Worm (Caenorhabditis elegans) whole organism, L4 larva: ENCODE data around the gene C32D5.12.

Experiments
- F44E2.7 ChIP-seq: fragments of 200-800 bp; sonication (Bioruptor generic); IDR thresholded peaks from 2 replicates; pipeline ENCODE4 v2.1.2; 2022; ENCODE audit warnings: missing genetic modification characterization, missing compliant biosample characterization
- R02D3.7 ChIP-seq: fragments of 150-350 bp; sonication (generic microtip); optimal IDR thresholded peaks from 3 replicates; lab custom pipeline; 2014; ENCODE audit warnings: missing biosample characterization, missing genetic modification characterization
- Y105C5A.15 ChIP-seq: fragments of 200-800 bp; sonication (Bioruptor generic); IDR thresholded peaks from 2 replicates; pipeline ENCODE4 v1.3.6; 2022; ENCODE audit warnings: missing genetic modification characterization, missing compliant biosample characterization
- ceh-82 ChIP-seq: sonication (generic microtip); optimal IDR thresholded peaks from 2 replicates; lab custom pipeline; 2017; ENCODE audit warnings: missing biosample characterization, missing genetic modification characterization
- dmd-6 ChIP-seq: fragments of 200-800 bp; sonication (Bioruptor generic); IDR thresholded peaks from 2 replicates; pipeline ENCODE4 v1.3.6; 2022; ENCODE audit warnings: missing genetic modification reagents, missing genetic modification characterization, missing compliant biosample characterization
- egl-27 ChIP-seq: sonication (generic microtip); optimal IDR thresholded peaks from 3 replicates; lab custom pipeline; 2017; ENCODE audit warnings: missing biosample characterization, missing genetic modification reagents, missing genetic modification characterization
- fos-1 ChIP-seq: fragments of 150-350 bp; optimal IDR thresholded peaks from 2 replicates; lab custom pipeline; 2014; ENCODE audit warnings: missing biosample characterization, missing genetic modification characterization
- lin-39 ChIP-seq: fragments of 150-350 bp; optimal IDR thresholded peaks from 2 replicates; lab custom pipeline; 2014; ENCODE audit warnings: missing biosample characterization, missing genetic modification reagents, missing genetic modification characterization
- nhr-10 ChIP-seq: fragments of 150-350 bp; optimal IDR thresholded peaks from 2 replicates; lab custom pipeline; 2014; ENCODE audit warnings: missing biosample characterization, missing genetic modification characterization
- nhr-25 ChIP-seq: sonication (generic microtip); optimal IDR thresholded peaks from 2 replicates; lab custom pipeline; 2017; ENCODE audit warnings: missing genetic modification characterization, mild to moderate bottlenecking, missing compliant biosample characterization, antibody characterized with exemption, moderate library complexity, borderline replicate concordance; ENCODE audit not compliant: insufficient read depth
- nhr-28 ChIP-seq: fragments of 150-350 bp; optimal IDR thresholded peaks from 2 replicates; lab custom pipeline; 2014; ENCODE audit warnings: missing biosample characterization, missing genetic modification characterization
- nhr-77 ChIP-seq: fragments of 150-350 bp; optimal IDR thresholded peaks from 2 replicates; lab custom pipeline; 2014; ENCODE audit warnings: missing biosample characterization, missing genetic modification characterization
- spr-3 ChIP-seq: fragments of 200-800 bp; sonication (Bioruptor generic); optimal IDR thresholded peaks from 2 replicates; lab custom pipeline; 2018; ENCODE audit warnings: mild to moderate bottlenecking, missing genetic modification characterization, missing compliant biosample characterization
- unc-62 ChIP-seq, 3 experiments: fragments of 150-350 bp in 1 of 3; sonication (generic microtip); optimal IDR thresholded peaks in 2 of 3; peaks in 1 of 3; 1 replicate in 1 of 3; 2 replicates in 2 of 3; lab custom pipeline; 2014 to 2017; ENCODE audit warnings: missing biosample characterization in 3 of 3, missing genetic modification characterization in 3 of 3, missing genetic modification reagents in 3 of 3, missing genotype in 1 of 3

ce11 chrII:6376693-6377092 lies 17.9 kb upstream of the C32D5.12 start:
- TF ChIP-seq R02D3.7 (tag; lab: Kevin White, UChicago) (no peak), lin-39 (tag; lab: Kevin White, UChicago) (no peak), unc-62 (GFP tag; optimal IDR thresholded peaks at IDR 0.05 in 1 of 2; lab: Kevin White, UChicago) (no peak), unc-62 (tag; optimal IDR thresholded peaks at IDR 0.05; lab: Kevin White, UChicago) (no peak), ceh-82 (tag; lab: Kevin White, UChicago) (no peak), dmd-6 (no peak), egl-27 (no peak), nhr-28 (tag; lab: Kevin White, UChicago) (no peak), nhr-77 (tag; lab: Kevin White, UChicago) (no peak), nhr-10 (tag; lab: Kevin White, UChicago) (no peak), fos-1 (tag; lab: Kevin White, UChicago) (no peak), spr-3 (GFP tag; lab: Kevin White, UChicago) (no peak), F44E2.7 (GFP tag; lab: Robert Waterston, UW) (no peak), nhr-25 (tag; lab: Kevin White, UChicago) (no peak), Y105C5A.15 (no peak)
